Fruit fly (Drosophila melanogaster): ENCODE results near the gene CG2924.

CG2924 gene

dm6 chrX:2270557-2270930, at the start of gene CG2924 (continued):
- TF ChIP-seq BtbVII (GFP tag; optimal IDR thresholded peaks at IDR 0.05) (no peak), CG3281 (GFP tag; optimal IDR thresholded peaks at IDR 0.05) (no peak), esg (GFP tag; conservative IDR thresholded peaks at IDR 0.05) (no peak), CG17385 (GFP tag; optimal IDR thresholded peaks at IDR 0.05) (no peak), cg (GFP tag; optimal IDR thresholded peaks at IDR 0.05) (peak; percentile 64), bowl (GFP tag; IDR thresholded peaks at IDR 0.05) (no peak), Blimp-1 (GFP tag; optimal IDR thresholded peaks at IDR 0.05) (peak; percentile 24), amos (GFP tag; IDR thresholded peaks at IDR 0.05; ENCODE audit: partially characterized antibody) (peak; percentile 100), unpg (GFP tag; optimal IDR thresholded peaks at IDR 0.05) (no peak), CG34376 (GFP tag; optimal IDR thresholded peaks at IDR 0.05) (peak; percentile 51), mirr (GFP tag; optimal IDR thresholded peaks at IDR 0.05) (peak; percentile 71), CG9817 (tag; optimal IDR thresholded peaks at IDR 0.05) (peak; percentile 65), CG7556 (GFP tag; optimal IDR thresholded peaks at IDR 0.05) (no peak), Hr78 (GFP tag; optimal IDR thresholded peaks at IDR 0.05) (no peak), CG18619 (GFP tag; optimal IDR thresholded peaks at IDR 0.05) (peak; percentile 27), lilli (GFP tag; optimal IDR thresholded peaks at IDR 0.05) (peak; percentile 79), CG4404 (GFP tag; IDR thresholded peaks at IDR 0.05) (no peak), scrt (GFP tag; optimal IDR thresholded peaks at IDR 0.05) (no peak), CG2875 (GFP tag; optimal IDR thresholded peaks at IDR 0.05) (no peak), ase (GFP tag; IDR thresholded peaks at IDR 0.05) (no peak), pum (GFP tag; optimal IDR thresholded peaks at IDR 0.05) (peak; percentile 52), insv (GFP tag; optimal IDR thresholded peaks at IDR 0.05) (peak in 1 of 2 experiments; percentile 9), caup (GFP tag; optimal IDR thresholded peaks at IDR 0.05; ENCODE audit: severe bottlenecking) (peak; percentile 34), her (GFP tag; optimal IDR thresholded peaks at IDR 0.05) (peak; percentile 71), CG31224 (GFP tag; IDR thresholded peaks at IDR 0.05) (peak; percentile 30; the same call in 1 of the 2 replicates), bigmax (GFP tag; optimal IDR thresholded peaks at IDR 0.05) (no peak), Mrtf (GFP tag; IDR thresholded peaks at IDR 0.05) (peak; percentile 43; the same call in 1 of the 3 replicates), onecut (GFP tag; IDR thresholded peaks at IDR 0.05) (no peak), Aef1 (GFP tag; IDR thresholded peaks at IDR 0.05) (peak; percentile 88), Atf3 (GFP tag; optimal IDR thresholded peaks at IDR 0.05) (no peak), gem (tag; optimal IDR thresholded peaks at IDR 0.05) (peak; percentile 3), CG1602 (GFP tag; optimal IDR thresholded peaks at IDR 0.05) (peak; percentile 38), HHEX (GFP tag; optimal IDR thresholded peaks at IDR 0.05) (no peak), CG11093 (GFP tag; IDR thresholded peaks at IDR 0.05) (no peak), CG14014 (GFP tag; IDR thresholded peaks at IDR 0.05) (0 out of 2 replicates have a peak, but pooled peaks have one; percentile 43), CG15011 (GFP tag; optimal IDR thresholded peaks at IDR 0.05) (no peak), H2.0 (GFP tag; IDR thresholded peaks at IDR 0.05) (no peak), wdn (GFP tag; IDR thresholded peaks at IDR 0.05) (peak; percentile 62; the same call in 1 of the 2 replicates), CG15479 (GFP tag; optimal IDR thresholded peaks at IDR 0.05) (peak; percentile 88), CG6765 (GFP tag; optimal IDR thresholded peaks at IDR 0.05) (no peak), CG14050 (GFP tag; IDR thresholded peaks at IDR 0.05) (no peak), nerfin-1 (tag; optimal IDR thresholded peaks at IDR 0.05) (peak; percentile 34), en (GFP tag; optimal IDR thresholded peaks at IDR 0.05) (no peak), CG17328 (GFP tag; IDR thresholded peaks at IDR 0.05) (peak; percentile 25; the same call in 1 of the 2 replicates), CG14441 (GFP tag; IDR thresholded peaks at IDR 0.05) (peak; percentile 27; the same call in 1 of the 2 replicates), CG8944 (GFP tag; optimal IDR thresholded peaks at IDR 0.05) (peak; percentile 65), CG4617 (GFP tag; optimal IDR thresholded peaks at IDR 0.05; ENCODE audit: borderline replicate concordance) (peak; percentile 78), CG6683 (GFP tag; optimal IDR thresholded peaks at IDR 0.05) (peak; percentile 15), trem (tag; optimal IDR thresholded peaks at IDR 0.05) (peak; percentile 88), Opbp (GFP tag; IDR thresholded peaks at IDR 0.05; ENCODE audit: partially characterized antibody) (peak; percentile 100)

Data from whole organism, embryonic.